Worm (Caenorhabditis elegans) whole organism, early embryonic: ENCODE data around the gene gpla-1.

Experiments
- B0310.2 ChIP-seq: sonication (generic microtip); optimal IDR thresholded peaks from 2 replicates; lab custom pipeline; 2016; ENCODE audit warnings: mild to moderate bottlenecking, missing genetic modification characterization, missing compliant biosample characterization
- F13C5.2 ChIP-seq: sonication (generic microtip); optimal IDR thresholded peaks from 2 replicates; lab custom pipeline; 2017; ENCODE audit warnings: mild to moderate bottlenecking, missing genetic modification characterization, inconsistent platforms, missing compliant biosample characterization
- aly-1 ChIP-seq: sonication (generic microtip); optimal IDR thresholded peaks from 2 replicates; lab custom pipeline; 2016; ENCODE audit warnings: missing genetic modification characterization, missing compliant biosample characterization
- ama-1 ChIP-seq: fragments of 150-350 bp; optimal IDR thresholded peaks from 2 replicates; lab custom pipeline; 2014
- ets-7 ChIP-seq: sonication (generic microtip); optimal IDR thresholded peaks from 2 replicates; lab custom pipeline; 2016; ENCODE audit warnings: missing genotype, missing genetic modification characterization, missing compliant biosample characterization
- flt-1 ChIP-seq: fragments of 200-800 bp; sonication (Bioruptor generic); IDR thresholded peaks from 2 replicates; pipeline ENCODE4 v1.3.6; 2022; ENCODE audit warnings: missing genetic modification characterization, missing compliant biosample characterization
- pes-1 ChIP-seq: fragments of 200-800 bp; sonication (Bioruptor generic); IDR thresholded peaks from 2 replicates; pipeline ENCODE4 v1.3.6; 2022; ENCODE audit warnings: missing genetic modification reagents, missing genetic modification characterization, missing compliant biosample characterization
- scrt-1 ChIP-seq: fragments of 200-800 bp; sonication (Bioruptor generic); IDR thresholded peaks from 2 replicates; pipeline ENCODE4 v1.3.6; 2022; ENCODE audit warnings: missing genetic modification characterization, missing compliant biosample characterization
- sea-1 ChIP-seq: fragments of 200-800 bp; sonication (Bioruptor generic); conservative IDR thresholded peaks from 2 replicates; pipeline ENCODE4 v1.3.6; 2022; ENCODE audit warnings: missing genetic modification characterization, missing compliant biosample characterization
- tbx-11 ChIP-seq: fragments of 200-800 bp; sonication (Bioruptor generic); IDR thresholded peaks from 2 replicates; pipeline ENCODE4 v1.3.6; 2022; ENCODE audit warnings: missing genetic modification characterization, missing compliant biosample characterization
- tbx-37 ChIP-seq: fragments of 200-800 bp; sonication (Bioruptor generic); conservative IDR thresholded peaks from 2 replicates; pipeline ENCODE4 v1.3.6; 2022; ENCODE audit warnings: missing genetic modification reagents, missing genetic modification characterization, missing compliant biosample characterization
- tra-4 ChIP-seq: sonication (generic microtip); optimal IDR thresholded peaks from 2 replicates; lab custom pipeline; 2017; ENCODE audit warnings: missing genetic modification characterization, missing compliant biosample characterization

DNA sequence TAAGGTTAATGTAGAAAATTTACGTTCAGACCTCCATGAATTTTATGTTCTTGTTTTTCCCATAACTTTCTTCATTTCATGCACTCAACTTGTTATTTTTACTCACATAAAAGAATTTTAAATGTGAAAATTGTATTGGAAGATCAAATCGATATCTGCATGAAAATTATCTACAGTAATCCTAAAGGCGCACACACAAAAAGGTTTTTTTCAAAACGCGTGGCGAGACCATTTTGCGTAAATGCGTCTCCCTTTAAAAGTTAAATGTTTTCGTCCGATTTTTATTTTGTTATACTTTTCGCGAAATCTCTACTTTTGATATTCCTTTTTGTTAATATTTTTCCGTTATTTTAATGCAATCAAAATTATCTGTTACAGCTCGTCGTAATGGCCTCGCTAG lies 20.4 kb downstream of the gpla-1 start, which contains the start of gene R31.2:
- TF ChIP-seq tbx-37 (GFP tag; lab: Robert Waterston, UW) (no peak), B0310.2 (tag; lab: Kevin White, UChicago) (no peak), F13C5.2 (tag; lab: Kevin White, UChicago) (no peak), ama-1 (no peak), tbx-11 (GFP tag; lab: Robert Waterston, UW) (no peak), aly-1 (tag; lab: Kevin White, UChicago) (no peak), pes-1 (GFP tag; lab: Robert Waterston, UW) (no peak), ets-7 (no peak), flt-1 (GFP tag; lab: Robert Waterston, UW) (no peak), scrt-1 (GFP tag; lab: Robert Waterston, UW) (no peak), sea-1 (GFP tag; lab: Robert Waterston, UW) (no peak), tra-4 (tag; lab: Kevin White, UChicago) (no peak)
